Fruit fly (Drosophila melanogaster) whole organism, embryonic: ENCODE results near the gene ckd.

Experiments used
- Abd-B ChIP-seq: fragments of 200-800 bp; sonication (Bioruptor generic); optimal IDR thresholded peaks from 2 replicates; lab custom pipeline; 2018; ENCODE audit warnings: missing biosample characterization, mild to moderate bottlenecking, missing genetic modification characterization, moderate library complexity
- CG10654 ChIP-seq: fragments of 200-800 bp; sonication (Bioruptor generic); optimal IDR thresholded peaks from 2 replicates; lab custom pipeline; 2016; ENCODE audit warnings: missing biosample characterization, missing genetic modification characterization
- CG11723 ChIP-seq: fragments of 200-800 bp; sonication (Bioruptor generic); optimal IDR thresholded peaks from 2 replicates; lab custom pipeline; 2017; ENCODE audit warnings: missing biosample characterization, mild to moderate bottlenecking, missing genetic modification characterization
- CG12155 ChIP-seq: fragments of 200-800 bp; sonication (Bioruptor generic); optimal IDR thresholded peaks from 3 replicates; lab custom pipeline; 2016; ENCODE audit warnings: missing biosample characterization, missing genetic modification characterization
- CG12391 ChIP-seq: fragments of 200-800 bp; sonication (Bioruptor generic); optimal IDR thresholded peaks from 3 replicates; lab custom pipeline; 2018; ENCODE audit warnings: missing biosample characterization, mild to moderate bottlenecking, missing genetic modification characterization, moderate library complexity
- CG12744 ChIP-seq: fragments of 200-800 bp; sonication (Bioruptor generic); optimal IDR thresholded peaks from 2 replicates; lab custom pipeline; 2016; ENCODE audit warnings: missing biosample characterization, missing genetic modification characterization
- CG13624 ChIP-seq: fragments of 200-800 bp; sonication (Bioruptor generic); optimal IDR thresholded peaks from 2 replicates; lab custom pipeline; 2016; ENCODE audit warnings: missing biosample characterization, missing genetic modification characterization
- CG14710 ChIP-seq: fragments of 200-800 bp; sonication (Bioruptor generic); optimal IDR thresholded peaks from 3 replicates; lab custom pipeline; 2019; ENCODE audit warnings: missing biosample characterization, mild to moderate bottlenecking, missing genetic modification characterization, moderate library complexity
- CG1529 ChIP-seq: fragments of 200-800 bp; sonication (Bioruptor generic); optimal IDR thresholded peaks from 3 replicates; lab custom pipeline; 2018; ENCODE audit warnings: missing biosample characterization, missing genetic modification characterization
- CG15601 ChIP-seq: fragments of 200-800 bp; sonication (Bioruptor generic); optimal IDR thresholded peaks from 3 replicates; lab custom pipeline; 2019; ENCODE audit warnings: missing biosample characterization, mild to moderate bottlenecking, missing genetic modification characterization, moderate library complexity
- CG18011 ChIP-seq: fragments of 200-800 bp; sonication (Bioruptor generic); optimal IDR thresholded peaks from 2 replicates; lab custom pipeline; 2017; ENCODE audit warnings: missing biosample characterization, missing genetic modification characterization, mild to moderate bottlenecking, moderate library complexity, missing genotype
- CG2199 ChIP-seq: fragments of 200-800 bp; sonication (Bioruptor generic); IDR thresholded peaks from 3 replicates; pipeline ENCODE4 v1.3.6; 2022; ENCODE audit warnings: missing biosample characterization, missing genetic modification characterization
- CG2875 ChIP-seq: fragments of 200-800 bp; sonication (Bioruptor generic); optimal IDR thresholded peaks from 2 replicates; lab custom pipeline; 2017; ENCODE audit warnings: missing biosample characterization, mild to moderate bottlenecking, missing genetic modification characterization, missing genetic modification reagents
- CG30403 ChIP-seq: fragments of 200-800 bp; sonication (Bioruptor generic); optimal IDR thresholded peaks from 3 replicates; lab custom pipeline; 2016; ENCODE audit warnings: missing biosample characterization, missing genetic modification characterization
- CG4282 ChIP-seq: fragments of 200-800 bp; sonication (Bioruptor generic); optimal IDR thresholded peaks from 2 replicates; lab custom pipeline; 2016; ENCODE audit warnings: missing biosample characterization, missing genetic modification characterization
- CG4730 ChIP-seq: fragments of 200-800 bp; sonication (Bioruptor generic); IDR thresholded peaks from 2 replicates; pipeline ENCODE4 v1.3.6; 2022; ENCODE audit warnings: missing biosample characterization, missing genetic modification characterization
- CG7786 ChIP-seq: fragments of 200-800 bp; sonication (Bioruptor generic); optimal IDR thresholded peaks from 2 replicates; lab custom pipeline; 2016; ENCODE audit warnings: missing biosample characterization, missing genetic modification characterization
- CG8924 ChIP-seq: fragments of 200-800 bp; optimal IDR thresholded peaks from 3 replicates; lab custom pipeline; 2019; ENCODE audit warnings: missing biosample characterization, mild to moderate bottlenecking, missing genetic modification characterization, moderate library complexity
- CG9876 ChIP-seq: fragments of 200-800 bp; sonication (Bioruptor generic); optimal IDR thresholded peaks from 2 replicates; lab custom pipeline; 2016; ENCODE audit warnings: missing biosample characterization, missing genetic modification characterization
- CG9932 ChIP-seq: fragments of 200-800 bp; sonication (Bioruptor generic); IDR thresholded peaks from 2 replicates; pipeline ENCODE4 v1.3.6; 2022; ENCODE audit warnings: missing biosample characterization, missing genetic modification characterization
- CoRest ChIP-seq: fragments of 200-800 bp; sonication (Bioruptor generic); optimal IDR thresholded peaks from 3 replicates; lab custom pipeline; 2018; ENCODE audit warnings: missing biosample characterization, mild to moderate bottlenecking, missing genetic modification characterization, moderate library complexity
- Dek ChIP-seq: fragments of 200-800 bp; sonication (Bioruptor generic); optimal IDR thresholded peaks from 3 replicates; lab custom pipeline; 2019; ENCODE audit warnings: missing biosample characterization, mild to moderate bottlenecking, missing genetic modification characterization, moderate library complexity
- ERR ChIP-seq: fragments of 200-800 bp; sonication (Bioruptor generic); optimal IDR thresholded peaks from 2 replicates; lab custom pipeline; 2016; ENCODE audit warnings: missing biosample characterization, missing genetic modification characterization
- Ets65A ChIP-seq: fragments of 200-800 bp; sonication (Bioruptor generic); peaks from one replicate; lab custom pipeline; 2016; ENCODE audit warnings: missing biosample characterization, missing genetic modification characterization
- Hmr ChIP-seq: fragments of 200-800 bp; sonication (Bioruptor generic); optimal IDR thresholded peaks from 3 replicates; lab custom pipeline; 2017; ENCODE audit warnings: mild to moderate bottlenecking, missing biosample characterization, missing genetic modification reagents, missing genetic modification characterization
- Mad ChIP-seq: fragments of 200-800 bp; sonication (Bioruptor generic); optimal IDR thresholded peaks from 2 replicates; lab custom pipeline; 2016; ENCODE audit warnings: missing biosample characterization, missing genetic modification characterization
- NC2β ChIP-seq: fragments of 200-800 bp; sonication (Bioruptor generic); optimal IDR thresholded peaks from 2 replicates; lab custom pipeline; 2016; ENCODE audit warnings: missing biosample characterization, missing genetic modification characterization
- NFAT ChIP-seq: fragments of 200-800 bp; sonication (Bioruptor generic); IDR thresholded peaks from 2 replicates; pipeline ENCODE4 v1.3.6; 2022; ENCODE audit warnings: missing biosample characterization, missing genetic modification characterization
- Nf-YC ChIP-seq: fragments of 200-800 bp; optimal IDR thresholded peaks from 3 replicates; lab custom pipeline; 2019; ENCODE audit warnings: missing biosample characterization, mild to moderate bottlenecking, missing genetic modification characterization, moderate library complexity
- Side ChIP-seq: fragments of 200-800 bp; sonication (Bioruptor generic); optimal IDR thresholded peaks from 2 replicates; lab custom pipeline; 2016; ENCODE audit warnings: missing biosample characterization, missing genetic modification characterization
- Xrp1 ChIP-seq: fragments of 200-800 bp; sonication (Bioruptor generic); IDR thresholded peaks from 2 replicates; pipeline ENCODE4 v1.3.6; 2022; ENCODE audit warnings: missing biosample characterization, missing genetic modification characterization
- YL-1 ChIP-seq: fragments of 200-800 bp; sonication (Bioruptor generic); optimal IDR thresholded peaks from 3 replicates; lab custom pipeline; 2017; ENCODE audit warnings: missing biosample characterization, mild to moderate bottlenecking, missing genetic modification characterization
- amos ChIP-seq: fragments of 200-800 bp; sonication (Bioruptor generic); IDR thresholded peaks from 2 replicates; pipeline ENCODE4 v1.3.6; 2022; ENCODE audit warnings: missing biosample characterization, missing genetic modification characterization; ENCODE audit not compliant: partially characterized antibody
- chif ChIP-seq, 2 experiments: fragments of 200-800 bp; sonication (Bioruptor generic); optimal IDR thresholded peaks; 3 replicates each; lab custom pipeline; 2016; ENCODE audit warnings: missing biosample characterization in 2 of 2, missing genetic modification characterization in 2 of 2
- chinmo ChIP-seq: fragments of 200-800 bp; sonication (Bioruptor generic); IDR thresholded peaks from 4 replicates; pipeline ENCODE4 v1.3.6; 2022; ENCODE audit warnings: missing biosample characterization, missing genetic modification characterization; ENCODE audit not compliant: partially characterized antibody
- dm ChIP-seq: fragments of 200-800 bp; sonication (Bioruptor generic); optimal IDR thresholded peaks from 3 replicates; lab custom pipeline; 2016; ENCODE audit warnings: missing biosample characterization, missing genetic modification characterization
- dpn ChIP-seq, 2 experiments: fragments of 200-800 bp; sonication (Bioruptor generic); optimal IDR thresholded peaks; 3 replicates each; lab custom pipeline; 2016; ENCODE audit warnings: missing biosample characterization in 2 of 2, missing genetic modification characterization in 2 of 2
- grau ChIP-seq: fragments of 200-800 bp; optimal IDR thresholded peaks from 3 replicates; lab custom pipeline; 2019; ENCODE audit warnings: missing biosample characterization, mild to moderate bottlenecking, missing genetic modification characterization, moderate library complexity
- gro ChIP-seq: fragments of 200-800 bp; sonication (Bioruptor generic); optimal IDR thresholded peaks from 2 replicates; lab custom pipeline; 2016; ENCODE audit warnings: missing biosample characterization, missing genetic modification characterization
- kay ChIP-seq: fragments of 200-800 bp; sonication (Bioruptor generic); optimal IDR thresholded peaks from 2 replicates; lab custom pipeline; 2016; ENCODE audit warnings: missing biosample characterization, missing genetic modification characterization
- otp ChIP-seq: fragments of 200-800 bp; sonication (Bioruptor generic); IDR thresholded peaks from 3 replicates; pipeline ENCODE4, ENCODE4 v1.3.6; 2022; ENCODE audit warnings: missing biosample characterization, missing genetic modification characterization
- pb ChIP-seq: fragments of 200-800 bp; sonication (Bioruptor generic); optimal IDR thresholded peaks from 3 replicates; lab custom pipeline; 2016; ENCODE audit warnings: missing biosample characterization, missing genetic modification characterization
- pita ChIP-seq: fragments of 200-800 bp; sonication (Bioruptor generic); optimal IDR thresholded peaks from 2 replicates; lab custom pipeline; 2017; ENCODE audit warnings: missing biosample characterization, mild to moderate bottlenecking, missing genetic modification characterization
- psq ChIP-seq: fragments of 200-800 bp; sonication (Bioruptor generic); optimal IDR thresholded peaks from 2 replicates; lab custom pipeline; 2017; ENCODE audit warnings: missing biosample characterization, missing genetic modification characterization
- pum ChIP-seq: fragments of 200-800 bp; sonication (Bioruptor generic); optimal IDR thresholded peaks from 2 replicates; lab custom pipeline; 2016; ENCODE audit warnings: missing biosample characterization, missing genetic modification characterization
- stwl ChIP-seq: fragments of 200-800 bp; sonication (Bioruptor generic); optimal IDR thresholded peaks from 3 replicates; lab custom pipeline; 2018; ENCODE audit warnings: missing biosample characterization, mild to moderate bottlenecking, missing genetic modification characterization, moderate library complexity
- vfl ChIP-seq: fragments of 200-800 bp; sonication (Bioruptor generic); optimal IDR thresholded peaks from 2 replicates; lab custom pipeline; 2016; ENCODE audit warnings: missing biosample characterization, missing genetic modification characterization
- vvl ChIP-seq: fragments of 200-800 bp; sonication (Bioruptor generic); IDR thresholded peaks from 2 replicates; pipeline ENCODE4 v1.3.6; 2022; ENCODE audit warnings: missing biosample characterization, missing genetic modification characterization
- wdn ChIP-seq: fragments of 200-800 bp; sonication (Bioruptor generic); IDR thresholded peaks from 2 replicates; pipeline ENCODE4 v1.3.6; 2022; ENCODE audit warnings: missing biosample characterization, missing genetic modification characterization
- zfh2 ChIP-seq: fragments of 200-800 bp; sonication (Bioruptor generic); optimal IDR thresholded peaks from 2 replicates; lab custom pipeline; 2016; ENCODE audit warnings: missing biosample characterization, missing genetic modification characterization

Gene ckd

dm6 chr3L:3239033-3239752, 18.5 kb upstream of the ckd start, which contains the start of gene CG17746 (continued):
- TF ChIP-seq Hmr (GFP tag; lab: Kevin White, UChicago) (peak; percentile 68), Nf-YC (tag; lab: Kevin White, UChicago) (peak; percentile 40), CG30403 (GFP tag; lab: Kevin White, UChicago) (peak; percentile 60), Ets65A (GFP tag; lab: Kevin White, UChicago) (peak; percentile 92), CG2875 (GFP tag; lab: Kevin White, UChicago) (no peak), chif (GFP tag; optimal IDR thresholded peaks at IDR 0.05; lab: Kevin White, UChicago) (peak in 1 of 2 experiments; percentile 29), CG11723 (GFP tag; lab: Kevin White, UChicago) (no peak), CG12744 (GFP tag; lab: Kevin White, UChicago) (peak; percentile 50), amos (GFP tag; lab: Robert Waterston, UW) (peak; percentile 64; the same call in 1 of the 2 replicates), CoRest (peak; percentile 60), CG8924 (peak; percentile 10), CG1529 (GFP tag; lab: Kevin White, UChicago) (no peak), kay (GFP tag; lab: Kevin White, UChicago) (peak; percentile 43), CG12391 (peak; percentile 32), CG18011 (no peak), CG4282 (GFP tag; lab: Kevin White, UChicago) (peak; percentile 72), CG9876 (GFP tag; lab: Kevin White, UChicago) (peak; percentile 47), ERR (GFP tag; lab: Kevin White, UChicago) (peak; percentile 50), dpn (GFP tag; optimal IDR thresholded peaks at IDR 0.05; lab: Kevin White, UChicago) (peak; percentile 43 to 61), Mad (GFP tag; lab: Kevin White, UChicago) (peak; percentile 41), wdn (GFP tag; lab: Robert Waterston, UW) (0 out of 2 replicates have a peak, but pooled peaks have one; percentile 5), Dek (peak; percentile 54), grau (tag; lab: Kevin White, UChicago) (peak; percentile 25), Xrp1 (GFP tag; lab: Robert Waterston, UW) (peak; percentile 31; the same call in 1 of the 2 replicates), CG12155 (GFP tag; lab: Kevin White, UChicago) (peak; percentile 42), zfh2 (peak; percentile 54), CG7786 (peak; percentile 27), CG2199 (GFP tag; lab: Robert Waterston, UW) (no peak), vfl (peak; percentile 59), vvl (peak; percentile 52), Side (peak; percentile 56), pum (GFP tag; lab: Kevin White, UChicago) (peak; percentile 18), CG15601 (tag; lab: Kevin White, UChicago) (peak; percentile 53), pb (peak; percentile 14), chinmo (0 out of 4 replicates have a peak, but pooled peaks have one; percentile 54), otp (GFP tag; lab: Robert Waterston, UW) (no peak), Abd-B (no peak), CG9932 (GFP tag; lab: Robert Waterston, UW) (peak; percentile 74), CG10654 (GFP tag; lab: Kevin White, UChicago) (peak; percentile 47), YL-1 (GFP tag; lab: Kevin White, UChicago) (peak; percentile 78), psq (peak; percentile 9), gro (GFP tag; lab: Kevin White, UChicago) (peak; percentile 82), dm (GFP tag; lab: Kevin White, UChicago) (peak; percentile 63), NFAT (GFP tag; lab: Robert Waterston, UW) (peak; percentile 55; the same call in 1 of the 2 replicates), CG14710 (tag; lab: Kevin White, UChicago) (peak; percentile 72), CG13624 (GFP tag; lab: Kevin White, UChicago) (peak; percentile 77), CG4730 (GFP tag; lab: Robert Waterston, UW) (no peak), stwl (tag; lab: Kevin White, UChicago) (peak; percentile 100), NC2β (GFP tag; lab: Kevin White, UChicago) (peak; percentile 28), pita (GFP tag; lab: Kevin White, UChicago) (peak; percentile 66)
